Worm (Caenorhabditis elegans): ENCODE results near the gene nlp-61.

ce11 chrX:7590756-7591155 is 36.7 kb upstream of the nlp-61 start:
- no peak for TF ChIP-seq nhr-28 (tag; optimal IDR thresholded peaks at IDR 0.05)
- TF ChIP-seq ceh-16 (tag; optimal IDR thresholded peaks at IDR 0.05), result no peak
- TF ChIP-seq elt-1 (tag; optimal IDR thresholded peaks at IDR 0.05), result no peak
- no peak for TF ChIP-seq R02D3.7 (tag; optimal IDR thresholded peaks at IDR 0.05)
- no peak for TF ChIP-seq fkh-10 (GFP tag; optimal IDR thresholded peaks at IDR 0.05)
- no peak for TF ChIP-seq lin-15B (tag; optimal IDR thresholded peaks at IDR 0.05)
- TF ChIP-seq elt-2 (tag; optimal IDR thresholded peaks at IDR 0.05), result no peak
- no peak for TF ChIP-seq nfya-1 (tag; optimal IDR thresholded peaks at IDR 0.05; ENCODE audit: insufficient read depth)
